Worm (Caenorhabditis elegans): ENCODE data around the gene trm-2A.

Gene trm-2A

ce11 chrV:949760-950159 lies 45.0 kb downstream of the trm-2A start, which contains the start of gene Y50D4C.6:
Gene Y50D4C.6, minus strand, starts transcription at chrV:949860.
- TF ChIP-seq flt-1 (GFP tag; IDR thresholded peaks at IDR 0.05) (no peak), ceh-36 (tag; optimal IDR thresholded peaks at IDR 0.05) (no peak), B0310.2 (tag; optimal IDR thresholded peaks at IDR 0.05) (no peak), scrt-1 (GFP tag; IDR thresholded peaks at IDR 0.05) (no peak), sea-1 (GFP tag; conservative IDR thresholded peaks at IDR 0.05) (no peak), F13C5.2 (tag; optimal IDR thresholded peaks at IDR 0.05) (no peak), ets-7 (tag; optimal IDR thresholded peaks at IDR 0.05) (no peak)

All from whole organism, early embryonic.